Worm (Caenorhabditis elegans) whole organism, early embryonic: ENCODE results near the gene ZK930.6.

ENCODE experiments used
- B0310.2 ChIP-seq: sonication (generic microtip); optimal IDR thresholded peaks from 2 replicates; lab custom pipeline; 2016; ENCODE audit warnings: mild to moderate bottlenecking, missing genetic modification characterization, missing compliant biosample characterization
- F13C5.2 ChIP-seq: sonication (generic microtip); optimal IDR thresholded peaks from 2 replicates; lab custom pipeline; 2017; ENCODE audit warnings: mild to moderate bottlenecking, missing genetic modification characterization, inconsistent platforms, missing compliant biosample characterization
- aly-1 ChIP-seq: sonication (generic microtip); optimal IDR thresholded peaks from 2 replicates; lab custom pipeline; 2016; ENCODE audit warnings: missing genetic modification characterization, missing compliant biosample characterization
- ama-1 ChIP-seq: fragments of 150-350 bp; optimal IDR thresholded peaks from 2 replicates; lab custom pipeline; 2014
- ceh-13 ChIP-seq: fragments of 200-800 bp; sonication (Bioruptor generic); optimal IDR thresholded peaks from 2 replicates; lab custom pipeline; 2018; ENCODE audit warnings: mild to moderate bottlenecking, missing genetic modification characterization, missing compliant biosample characterization
- ceh-36 ChIP-seq: sonication (generic microtip); optimal IDR thresholded peaks from 2 replicates; lab custom pipeline; 2016; ENCODE audit warnings: missing genetic modification characterization, inconsistent platforms, missing compliant biosample characterization
- ets-7 ChIP-seq: sonication (generic microtip); optimal IDR thresholded peaks from 2 replicates; lab custom pipeline; 2016; ENCODE audit warnings: missing genotype, missing genetic modification characterization, missing compliant biosample characterization
- flt-1 ChIP-seq: fragments of 200-800 bp; sonication (Bioruptor generic); IDR thresholded peaks from 2 replicates; pipeline ENCODE4 v1.3.6; 2022; ENCODE audit warnings: missing genetic modification characterization, missing compliant biosample characterization
- hmbx-1 ChIP-seq: sonication (generic microtip); optimal IDR thresholded peaks from 2 replicates; lab custom pipeline; 2016; ENCODE audit warnings: mild to moderate bottlenecking, missing genetic modification characterization, missing compliant biosample characterization
- hmg-4 ChIP-seq: fragments of 200-800 bp; sonication (Bioruptor generic); optimal IDR thresholded peaks from 2 replicates; lab custom pipeline; 2018; ENCODE audit warnings: mild to moderate bottlenecking, missing genetic modification characterization, missing compliant biosample characterization
- hnd-1 ChIP-seq: sonication (generic microtip); optimal IDR thresholded peaks from 2 replicates; lab custom pipeline; 2016; ENCODE audit warnings: missing genetic modification characterization, missing compliant biosample characterization
- pes-1 ChIP-seq: fragments of 200-800 bp; sonication (Bioruptor generic); IDR thresholded peaks from 2 replicates; pipeline ENCODE4 v1.3.6; 2022; ENCODE audit warnings: missing genetic modification reagents, missing genetic modification characterization, missing compliant biosample characterization
- scrt-1 ChIP-seq: fragments of 200-800 bp; sonication (Bioruptor generic); IDR thresholded peaks from 2 replicates; pipeline ENCODE4 v1.3.6; 2022; ENCODE audit warnings: missing genetic modification characterization, missing compliant biosample characterization
- sea-1 ChIP-seq: fragments of 200-800 bp; sonication (Bioruptor generic); conservative IDR thresholded peaks from 2 replicates; pipeline ENCODE4 v1.3.6; 2022; ENCODE audit warnings: missing genetic modification characterization, missing compliant biosample characterization
- tbx-11 ChIP-seq: fragments of 200-800 bp; sonication (Bioruptor generic); IDR thresholded peaks from 2 replicates; pipeline ENCODE4 v1.3.6; 2022; ENCODE audit warnings: missing genetic modification characterization, missing compliant biosample characterization
- tbx-37 ChIP-seq: fragments of 200-800 bp; sonication (Bioruptor generic); conservative IDR thresholded peaks from 2 replicates; pipeline ENCODE4 v1.3.6; 2022; ENCODE audit warnings: missing genetic modification reagents, missing genetic modification characterization, missing compliant biosample characterization
- tra-4 ChIP-seq: sonication (generic microtip); optimal IDR thresholded peaks from 2 replicates; lab custom pipeline; 2017; ENCODE audit warnings: missing genetic modification characterization, missing compliant biosample characterization

Gene ZK930.6

DNA sequence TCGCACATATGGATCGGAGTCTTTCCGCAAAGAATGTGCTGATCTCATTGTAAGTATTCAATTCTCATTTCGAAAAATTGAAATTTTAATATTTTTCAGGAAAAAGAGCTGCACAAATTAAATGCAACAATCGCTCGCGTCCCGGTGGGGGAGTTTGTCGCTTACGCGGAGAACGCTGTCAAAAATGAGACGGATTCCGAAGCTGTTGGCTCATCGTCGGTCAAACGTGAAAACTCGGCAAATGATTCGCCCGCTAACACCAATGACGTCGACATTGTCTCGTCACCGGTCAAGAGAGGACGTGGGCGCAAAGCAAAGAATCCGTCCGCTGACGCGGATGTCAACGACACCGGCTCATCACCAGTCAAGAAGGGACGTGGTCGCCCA is 32.8 kb downstream of the ZK930.6 start:
- TF ChIP-seq hmg-4 (GFP tag; lab: Kevin White, UChicago) (no peak), ceh-36 (no peak), hmbx-1 (tag; lab: Kevin White, UChicago) (no peak), hnd-1 (tag; lab: Kevin White, UChicago) (no peak), F13C5.2 (tag; lab: Kevin White, UChicago) (no peak), B0310.2 (tag; lab: Kevin White, UChicago) (no peak), sea-1 (no peak), aly-1 (tag; lab: Kevin White, UChicago) (no peak), ceh-13 (no peak), pes-1 (GFP tag; lab: Robert Waterston, UW) (no peak), tra-4 (tag; lab: Kevin White, UChicago) (no peak), tbx-11 (no peak), scrt-1 (GFP tag; lab: Robert Waterston, UW) (no peak), ama-1 (lab: Kevin White, UChicago) (no peak), tbx-37 (GFP tag; lab: Robert Waterston, UW) (no peak), flt-1 (GFP tag; lab: Robert Waterston, UW) (no peak), ets-7 (tag; lab: Kevin White, UChicago) (no peak)

DNA sequence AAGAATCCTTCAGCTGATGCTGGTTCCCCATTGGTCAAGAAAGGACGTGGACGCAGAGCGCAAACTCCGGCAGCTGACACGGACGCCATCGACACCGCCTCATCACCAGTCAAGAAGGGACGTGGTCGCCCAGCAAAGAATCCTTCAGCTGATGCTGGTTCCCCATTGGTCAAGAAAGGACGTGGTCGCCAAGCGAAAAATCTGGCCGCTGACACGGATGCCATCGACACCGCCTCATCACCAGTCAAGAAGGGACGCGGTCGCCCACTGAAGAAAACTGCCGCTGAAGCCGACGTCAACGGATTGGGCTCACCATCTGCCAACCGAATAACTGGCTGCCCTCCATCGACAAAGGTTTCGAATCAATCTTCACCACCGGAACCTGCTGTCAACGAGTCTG is 33.2 kb downstream of the ZK930.6 start:
- TF ChIP-seq hnd-1 (tag; lab: Kevin White, UChicago) = no peak
- no peak for TF ChIP-seq F13C5.2 (tag; lab: Kevin White, UChicago)
- TF ChIP-seq flt-1 (GFP tag; lab: Robert Waterston, UW) = no peak
- no peak for TF ChIP-seq tbx-11
- TF ChIP-seq tbx-37 (GFP tag; lab: Robert Waterston, UW) = no peak
- TF ChIP-seq hmg-4 (GFP tag; lab: Kevin White, UChicago) = no peak
- TF ChIP-seq ceh-13 = no peak
- TF ChIP-seq ama-1 (lab: Kevin White, UChicago) = no peak
- no peak for TF ChIP-seq B0310.2 (tag; lab: Kevin White, UChicago)
- no peak for TF ChIP-seq ceh-36
- no peak for TF ChIP-seq ets-7 (tag; lab: Kevin White, UChicago)
- no peak for TF ChIP-seq hmbx-1 (tag; lab: Kevin White, UChicago)
- TF ChIP-seq aly-1 (tag; lab: Kevin White, UChicago) = no peak
- TF ChIP-seq scrt-1 (GFP tag; lab: Robert Waterston, UW) = no peak
- no peak for TF ChIP-seq sea-1
- TF ChIP-seq tra-4 (tag; lab: Kevin White, UChicago) = no peak
- no peak for TF ChIP-seq pes-1 (GFP tag; lab: Robert Waterston, UW)

ce11 chrII:11917530-11917952 is 33.8 kb downstream of the ZK930.6 start:
- TF ChIP-seq ceh-36 (no peak), sea-1 (no peak)

ce11 chrII:11922757-11923538 is 39.2 kb downstream of the ZK930.6 start:
- TF ChIP-seq sea-1 (no peak), ceh-13 (no peak), hmbx-1 (tag; lab: Kevin White, UChicago) (no peak), ceh-36 (peak; percentile 79), hmg-4 (GFP tag; lab: Kevin White, UChicago) (no peak), flt-1 (GFP tag; lab: Robert Waterston, UW) (no peak), tbx-11 (no peak), F13C5.2 (tag; lab: Kevin White, UChicago) (no peak), pes-1 (GFP tag; lab: Robert Waterston, UW) (no peak)

ce11 chrII:11923620-11924298 is 40.0 kb downstream of the ZK930.6 start:
- TF ChIP-seq aly-1 (tag; lab: Kevin White, UChicago) (no peak), F13C5.2 (tag; lab: Kevin White, UChicago) (no peak), hnd-1 (tag; lab: Kevin White, UChicago) (no peak), ceh-36 (peak; percentile 61), tbx-37 (GFP tag; lab: Robert Waterston, UW) (no peak), ama-1 (lab: Kevin White, UChicago) (no peak), ets-7 (tag; lab: Kevin White, UChicago) (no peak)

DNA sequence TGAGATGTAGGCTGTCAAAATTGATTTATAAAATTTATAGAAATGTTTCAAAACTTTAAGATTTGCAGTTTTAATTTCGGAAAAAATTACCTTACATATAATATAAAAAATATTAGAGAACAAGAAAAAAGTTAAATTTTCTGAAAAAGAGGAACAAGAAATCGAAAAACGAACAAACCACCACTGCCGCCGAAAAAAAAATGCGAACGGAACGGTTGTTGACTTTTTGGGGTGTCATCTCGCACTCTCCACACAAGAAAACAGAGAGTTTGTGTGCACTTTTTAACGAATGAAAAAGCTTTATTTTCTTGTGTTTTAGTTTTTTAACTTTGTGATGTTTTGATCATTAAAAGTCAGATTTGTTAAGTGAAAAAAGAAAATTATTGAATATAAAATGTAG is 41.5 kb downstream of the ZK930.6 start:
- no peak for TF ChIP-seq hmbx-1 (tag; lab: Kevin White, UChicago)
- TF ChIP-seq flt-1 (GFP tag; lab: Robert Waterston, UW) = no peak
- no peak for TF ChIP-seq ama-1 (lab: Kevin White, UChicago)
- TF ChIP-seq ceh-36 = no peak
- no peak for TF ChIP-seq tbx-37 (GFP tag; lab: Robert Waterston, UW)
- no peak for TF ChIP-seq ceh-13
- TF ChIP-seq F13C5.2 (tag; lab: Kevin White, UChicago) = no peak

DNA sequence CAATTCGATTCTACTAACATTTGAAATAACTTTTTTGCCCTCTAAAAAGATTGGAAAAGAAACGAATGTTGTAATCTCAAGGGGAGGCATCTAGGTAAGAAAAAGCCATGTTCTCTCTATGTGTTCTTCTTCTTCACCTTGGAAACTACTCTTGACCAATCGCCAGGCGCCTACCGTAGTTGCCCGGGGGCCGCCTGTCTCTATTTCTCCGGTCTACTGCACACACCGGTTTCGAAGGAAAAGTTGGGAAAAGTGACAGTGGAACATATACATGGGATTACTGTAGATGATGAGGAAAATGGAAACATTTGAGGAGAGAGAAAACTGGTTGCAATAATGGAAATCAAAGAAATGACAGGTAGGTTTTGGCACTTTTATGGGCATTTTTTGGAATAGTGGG is 42.8 kb downstream of the ZK930.6 start:
- TF ChIP-seq ceh-13 = no peak
- no peak for TF ChIP-seq flt-1 (GFP tag; lab: Robert Waterston, UW)
- no peak for TF ChIP-seq ceh-36
- TF ChIP-seq B0310.2 (tag; lab: Kevin White, UChicago) = no peak
- no peak for TF ChIP-seq pes-1 (GFP tag; lab: Robert Waterston, UW)
- TF ChIP-seq tbx-37 (GFP tag; lab: Robert Waterston, UW) = no peak
- no peak for TF ChIP-seq F13C5.2 (tag; lab: Kevin White, UChicago)
